Fruit fly (Drosophila melanogaster): ENCODE results near the gene daed.

daed gene

dm6 chr2L:2179366-2179765 is 36.7 kb downstream of the daed start (continued):
- TF ChIP-seq Oaz (GFP tag; IDR thresholded peaks at IDR 0.05) (peak; percentile 35), salm (tag; optimal IDR thresholded peaks at IDR 0.05) (peak; percentile 72), Lim3 (GFP tag; IDR thresholded peaks at IDR 0.05) (no peak), BtbVII (GFP tag; optimal IDR thresholded peaks at IDR 0.05) (peak; percentile 63), Hmr (GFP tag; optimal IDR thresholded peaks at IDR 0.05) (peak; percentile 79), btn (GFP tag; optimal IDR thresholded peaks at IDR 0.05) (peak; percentile 56), vfl (GFP tag; optimal IDR thresholded peaks at IDR 0.05) (peak; percentile 42), CG13775 (GFP tag; optimal IDR thresholded peaks at IDR 0.05) (peak; percentile 58), odd (GFP tag; optimal IDR thresholded peaks at IDR 0.05) (no peak), Myb (GFP tag; optimal IDR thresholded peaks at IDR 0.05) (peak; percentile 65), CG34224 (GFP tag; IDR thresholded peaks at IDR 0.05; ENCODE audit: partially characterized antibody) (no peak), CG2889 (GFP tag; IDR thresholded peaks at IDR 0.05) (no peak), ind (GFP tag; optimal IDR thresholded peaks at IDR 0.05) (peak; percentile 87), CG15073 (GFP tag; optimal IDR thresholded peaks at IDR 0.05) (no peak), CG9727 (GFP tag; optimal IDR thresholded peaks at IDR 0.05) (peak; percentile 25), CG6765 (GFP tag; optimal IDR thresholded peaks at IDR 0.05) (peak; percentile 58), Dip2 (GFP tag; IDR thresholded peaks at IDR 0.05) (no peak), CG9437 (GFP tag; optimal IDR thresholded peaks at IDR 0.05) (peak; percentile 33), CHES-1-like (GFP tag; optimal IDR thresholded peaks at IDR 0.05) (peak; percentile 67), ash1 (GFP tag; optimal IDR thresholded peaks at IDR 0.05) (peak; percentile 30), yki (optimal IDR thresholded peaks at IDR 0.05) (no peak), prd (optimal IDR thresholded peaks at IDR 0.05) (no peak), prd (GFP tag; IDR thresholded peaks at IDR 0.05) (peak; percentile 81), CG1792 (GFP tag; optimal IDR thresholded peaks at IDR 0.05) (peak; percentile 69), CG10321 (GFP tag; IDR thresholded peaks at IDR 0.05) (no peak; the same call in 1 of the 2 replicates), CG1233 (GFP tag; optimal IDR thresholded peaks at IDR 0.05) (peak; percentile 68), az2 (GFP tag; optimal IDR thresholded peaks at IDR 0.05) (peak; percentile 59), vnd (GFP tag; IDR thresholded peaks at IDR 0.05; ENCODE audit: partially characterized antibody) (no peak), Adf1 (GFP tag; IDR thresholded peaks at IDR 0.05) (peak; percentile 12; the same call in 1 of the 2 replicates), Chrac-16 (GFP tag; optimal IDR thresholded peaks at IDR 0.05) (peak; percentile 73), Bgb (GFP tag; IDR thresholded peaks at IDR 0.05; ENCODE audit: partially characterized antibody) (no peak), HLHmδ (GFP tag; optimal IDR thresholded peaks at IDR 0.05) (no peak), HmgZ (tag; optimal IDR thresholded peaks at IDR 0.05) (peak; percentile 81), CG3281 (GFP tag; optimal IDR thresholded peaks at IDR 0.05) (peak; percentile 60), Kr (GFP tag; optimal IDR thresholded peaks at IDR 0.05) (no peak), CG7786 (GFP tag; optimal IDR thresholded peaks at IDR 0.05) (peak; percentile 78), Nf-YB (GFP tag; optimal IDR thresholded peaks at IDR 0.05) (peak; percentile 46), Nf-YC (tag; optimal IDR thresholded peaks at IDR 0.05) (peak; percentile 2), CG4424 (GFP tag; optimal IDR thresholded peaks at IDR 0.05) (peak; percentile 47), CG1832 (GFP tag; optimal IDR thresholded peaks at IDR 0.05) (no peak), grn (GFP tag; optimal IDR thresholded peaks at IDR 0.05) (peak; percentile 45), Pdp1 (GFP tag; optimal IDR thresholded peaks at IDR 0.05) (peak; percentile 73 to 82), fru (optimal IDR thresholded peaks at IDR 0.05) (no peak), repo (GFP tag; optimal IDR thresholded peaks at IDR 0.05) (no peak), gem (tag; optimal IDR thresholded peaks at IDR 0.05) (peak; percentile 87), abd-A (tag; optimal IDR thresholded peaks at IDR 0.05) (peak; percentile 75), Sry-β (GFP tag; optimal IDR thresholded peaks at IDR 0.05) (no peak), CG16813 (GFP tag; IDR thresholded peaks at IDR 0.05; ENCODE audit: partially characterized antibody) (no peak), Side (GFP tag; optimal IDR thresholded peaks at IDR 0.05) (peak; percentile 74), CG42726 (GFP tag; IDR thresholded peaks at IDR 0.05; ENCODE audit: partially characterized antibody) (no peak), CG14860 (GFP tag; IDR thresholded peaks at IDR 0.05; ENCODE audit: partially characterized antibody) (no peak), CG14965 (GFP tag; optimal IDR thresholded peaks at IDR 0.05; ENCODE audit: borderline replicate concordance) (no peak)
